Worm (Caenorhabditis elegans): ENCODE measurements around the gene hrpl-1.

The hrpl-1 gene

ce11 chrII:6888661-6889579, 9.6 kb upstream of the hrpl-1 start:
- TF ChIP-seq nhr-25 (tag; optimal IDR thresholded peaks at IDR 0.05) (no peak), ama-1 (optimal IDR thresholded peaks at IDR 0.05) (peak; percentile 81), ceh-16 (tag; optimal IDR thresholded peaks at IDR 0.05) (peak; percentile 3), nhr-21 (tag; optimal IDR thresholded peaks at IDR 0.05) (no peak), sma-3 (GFP tag; optimal IDR thresholded peaks at IDR 0.05) (no peak)

- TF ChIP-seq gmeb-1 (tag; optimal IDR thresholded peaks at IDR 0.05) (peak; percentile 15), egl-27 (tag; optimal IDR thresholded peaks at IDR 0.05) (no peak)
Measured at ce11 chrII:6889580-6889922, 9.0 kb upstream of the hrpl-1 start.

- peak; percentile 49 for TF ChIP-seq ama-1 (optimal IDR thresholded peaks at IDR 0.05)
- peak; percentile 21 for TF ChIP-seq nhr-129 (tag; optimal IDR thresholded peaks at IDR 0.05)
- TF ChIP-seq nhr-21 (tag; optimal IDR thresholded peaks at IDR 0.05) = no peak
- TF ChIP-seq Y55F3AM.14 (GFP tag; optimal IDR thresholded peaks at IDR 0.05) = peak; percentile 28
Measured at ce11 chrII:6890095-6890494, 8.4 kb upstream of the hrpl-1 start, which contains the start of gene acer-1. TSS of gene acer-1 (minus strand) at chrII:6890400.

- peak; percentile 65 for TF ChIP-seq fos-1 (tag; optimal IDR thresholded peaks at IDR 0.05)
- peak; percentile 63 for TF ChIP-seq F13H6.1 (tag; optimal IDR thresholded peaks at IDR 0.05)
- TF ChIP-seq nhr-23 (tag; optimal IDR thresholded peaks at IDR 0.05) = no peak
- no peak for TF ChIP-seq aly-2 (tag; optimal IDR thresholded peaks at IDR 0.05)
- no peak for TF ChIP-seq unc-39 (tag; optimal IDR thresholded peaks at IDR 0.05)
- TF ChIP-seq sma-3 (GFP tag; optimal IDR thresholded peaks at IDR 0.05) = peak; percentile 54
- TF ChIP-seq ceh-82 (tag; optimal IDR thresholded peaks at IDR 0.05) = no peak
- peak; percentile 40 for TF ChIP-seq nhr-25 (tag; optimal IDR thresholded peaks at IDR 0.05)
- TF ChIP-seq R02D3.7 (tag; optimal IDR thresholded peaks at IDR 0.05) = no peak
- no peak for TF ChIP-seq dmd-4 (tag; optimal IDR thresholded peaks at IDR 0.05)
- TF ChIP-seq lin-11 (tag; optimal IDR thresholded peaks at IDR 0.05) = peak; percentile 26
- no peak for TF ChIP-seq ZK546.5 (tag; optimal IDR thresholded peaks at IDR 0.05)
- TF ChIP-seq unc-62 (GFP tag; optimal IDR thresholded peaks at IDR 0.05) = no peak
- no peak for TF ChIP-seq nhr-11 (tag; optimal IDR thresholded peaks at IDR 0.05)
- no peak for TF ChIP-seq ztf-1 (GFP tag; conservative IDR thresholded peaks at IDR 0.05)
- peak; percentile 7 for TF ChIP-seq gmeb-1 (tag; optimal IDR thresholded peaks at IDR 0.05)
- TF ChIP-seq nhr-77 (tag; optimal IDR thresholded peaks at IDR 0.05) = no peak
- TF ChIP-seq zag-1 (tag; optimal IDR thresholded peaks at IDR 0.05) = no peak
- TF ChIP-seq elt-1 (tag; optimal IDR thresholded peaks at IDR 0.05) = no peak
- TF ChIP-seq skn-1 (tag; optimal IDR thresholded peaks at IDR 0.05) = no peak
- TF ChIP-seq Y55F3AM.14 (GFP tag; optimal IDR thresholded peaks at IDR 0.05) = no peak
- TF ChIP-seq sma-9 (GFP tag; optimal IDR thresholded peaks at IDR 0.05) = peak; percentile 74
- TF ChIP-seq sma-9 (tag; optimal IDR thresholded peaks at IDR 0.05) = no peak
- TF ChIP-seq lsy-2 (tag; optimal IDR thresholded peaks at IDR 0.05) = peak in 1 of 2 experiments; percentile 11
- TF ChIP-seq nhr-6 (tag; optimal IDR thresholded peaks at IDR 0.05) = no peak
- TF ChIP-seq mdl-1 (tag; optimal IDR thresholded peaks at IDR 0.05) = peak; percentile 60 to 92
- peak; percentile 88 for TF ChIP-seq ama-1 (optimal IDR thresholded peaks at IDR 0.05)
- TF ChIP-seq peb-1 (tag; optimal IDR thresholded peaks at IDR 0.05) = no peak
- TF ChIP-seq ceh-16 (tag; optimal IDR thresholded peaks at IDR 0.05) = no peak
- TF ChIP-seq mab-5 (tag; optimal IDR thresholded peaks at IDR 0.05) = no peak
- TF ChIP-seq elt-3 (tag; optimal IDR thresholded peaks at IDR 0.05) = no peak
- TF ChIP-seq egl-27 (tag; optimal IDR thresholded peaks at IDR 0.05) = peak; percentile 43
- TF ChIP-seq nhr-10 (tag; optimal IDR thresholded peaks at IDR 0.05) = no peak
- TF ChIP-seq mbf-1 (tag; optimal IDR thresholded peaks at IDR 0.05) = no peak
- peak; percentile 32 for TF ChIP-seq crh-2 (tag; optimal IDR thresholded peaks at IDR 0.05)
- no peak for TF ChIP-seq lin-39 (tag; optimal IDR thresholded peaks at IDR 0.05)
- peak; percentile 21 for TF ChIP-seq snpc-4 (tag; optimal IDR thresholded peaks at IDR 0.05)
- TF ChIP-seq nhr-129 (tag; optimal IDR thresholded peaks at IDR 0.05) = peak; percentile 94
- TF ChIP-seq ztf-11 (tag; optimal IDR thresholded peaks at IDR 0.05) = no peak
- no peak for TF ChIP-seq nhr-237 (tag; optimal IDR thresholded peaks at IDR 0.05)
- TF ChIP-seq unc-55 (GFP tag; optimal IDR thresholded peaks at IDR 0.05) = peak; percentile 40
- no peak for TF ChIP-seq alr-1 (tag; optimal IDR thresholded peaks at IDR 0.05)
- TF ChIP-seq C34F6.9 (tag; optimal IDR thresholded peaks at IDR 0.05) = peak; percentile 66
- peak; percentile 78 for TF ChIP-seq nhr-21 (tag; optimal IDR thresholded peaks at IDR 0.05)
- TF ChIP-seq ztf-4 (tag; optimal IDR thresholded peaks at IDR 0.05) = peak; percentile 13
- TF ChIP-seq sem-4 (tag; optimal IDR thresholded peaks at IDR 0.05) = peak; percentile 58
Measured at ce11 chrII:6891176-6891575, 7.4 kb upstream of the hrpl-1 start.

Measured in whole organism, L2 larva.